Worm (Caenorhabditis elegans): ENCODE measurements around the gene C05C9.1.

DNA sequence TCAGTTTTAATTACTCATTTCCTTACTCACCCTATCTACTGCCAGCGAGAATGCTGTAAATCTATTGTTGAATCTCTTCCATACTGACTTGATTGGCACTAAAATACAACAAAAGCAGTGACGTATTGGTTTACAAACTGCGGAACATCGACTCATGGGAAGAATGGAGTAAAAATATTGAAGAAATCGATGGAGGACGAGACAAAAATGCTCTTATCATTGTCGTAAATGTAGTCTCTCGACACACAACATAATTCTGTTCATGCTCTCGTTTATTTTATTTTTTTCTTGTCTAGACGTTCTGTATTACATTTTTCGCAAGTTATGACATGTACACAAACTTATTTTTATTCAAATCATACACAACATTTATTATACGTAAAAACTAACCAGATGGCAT, 43.1 kb downstream of the C05C9.1 start, which contains the start of gene C34F6.11:
- TF ChIP-seq unc-62 (GFP tag; optimal IDR thresholded peaks at IDR 0.05) (no peak), ztf-26 (tag; optimal IDR thresholded peaks at IDR 0.05) (no peak), bed-2 (GFP tag; IDR thresholded peaks at IDR 0.05) (no peak), hmg-20 (GFP tag; IDR thresholded peaks at IDR 0.05) (no peak), dpl-1 (GFP tag; optimal IDR thresholded peaks at IDR 0.05) (no peak), mcd-1 (GFP tag; IDR thresholded peaks at IDR 0.05) (no peak)
